Worm (Caenorhabditis elegans): ENCODE results near the gene F53C11.5.
A peak's percentile ranks its signal among the peaks of the same experiment; 100 is the strongest.

DNA sequence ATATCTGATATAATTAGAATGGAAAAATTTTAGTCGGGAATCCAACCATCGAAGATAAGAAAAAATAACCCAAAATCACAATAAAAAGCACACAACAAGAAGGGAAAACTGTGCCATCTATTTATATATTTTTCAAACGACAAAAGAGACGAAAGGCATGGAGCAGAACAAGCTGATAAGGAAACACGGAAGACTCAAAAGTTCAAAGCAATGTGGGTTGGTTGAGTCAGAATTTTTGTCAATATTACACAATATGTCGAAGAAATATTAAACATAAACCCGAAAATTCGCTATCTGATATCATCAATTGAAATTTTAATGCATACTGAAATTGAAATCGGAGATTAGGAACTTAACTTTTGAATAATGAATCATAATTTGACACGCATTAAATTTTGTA is 42.4 kb upstream of the F53C11.5 start, which contains the start of gene F35E12.9:
- no peak for TF ChIP-seq dpl-1 (GFP tag; optimal IDR thresholded peaks at IDR 0.05)
- no peak for TF ChIP-seq ceh-82 (tag; optimal IDR thresholded peaks at IDR 0.05)
- TF ChIP-seq nhr-6 (tag; optimal IDR thresholded peaks at IDR 0.05), result peak; percentile 45
- no peak for TF ChIP-seq mdl-1 (tag; optimal IDR thresholded peaks at IDR 0.05)
- no peak for TF ChIP-seq snpc-4 (tag; optimal IDR thresholded peaks at IDR 0.05)
- peak; percentile 35 for TF ChIP-seq nhr-77 (tag; optimal IDR thresholded peaks at IDR 0.05)
- no peak for TF ChIP-seq ctbp-1 (GFP tag; IDR thresholded peaks at IDR 0.05)
- no peak for TF ChIP-seq saeg-2 (GFP tag; IDR thresholded peaks at IDR 0.05)
- TF ChIP-seq jun-1 (tag; optimal IDR thresholded peaks at IDR 0.05), result no peak
